Fruit fly (Drosophila melanogaster): ENCODE data around the gene CG9922.

CG9922 gene

DNA sequence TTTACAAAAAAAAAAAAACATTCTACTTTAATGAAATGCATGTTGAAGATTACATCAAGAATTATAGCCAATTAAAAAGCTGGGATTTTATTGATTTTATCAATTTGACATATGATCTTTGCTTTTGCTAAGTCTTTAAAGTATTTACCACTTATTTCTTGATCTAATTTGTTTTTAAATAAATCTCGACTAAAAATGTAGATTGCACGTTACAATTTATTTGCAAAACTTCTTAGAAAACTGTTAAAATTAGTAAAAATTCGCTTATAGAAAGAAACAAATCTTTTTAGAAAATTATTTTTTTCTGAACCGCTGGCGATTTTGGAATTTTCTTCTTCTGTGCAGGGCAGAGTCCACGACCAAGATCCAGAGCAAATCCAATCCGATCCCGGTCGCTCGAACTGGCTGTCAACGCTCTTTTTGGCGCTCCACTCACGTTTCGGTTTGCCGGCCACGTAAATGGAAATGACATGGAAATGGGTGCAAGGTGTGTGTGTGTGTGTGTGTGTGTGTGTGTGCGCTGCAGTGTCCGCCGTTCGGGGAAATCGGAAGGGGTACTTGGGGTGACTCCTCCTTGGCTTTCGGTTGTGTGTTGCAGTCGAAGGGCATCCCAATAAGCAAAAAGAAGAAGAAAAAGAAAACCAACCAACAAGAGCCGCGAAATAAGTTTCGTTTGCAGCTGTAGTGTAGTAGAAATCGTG is 33.9 kb downstream of the CG9922 start (continued):
- peak; percentile 48; the same call in 1 of the 3 replicates for TF ChIP-seq CG17361 (GFP tag; IDR thresholded peaks at IDR 0.05)
- peak; percentile 62 for TF ChIP-seq Asciz (GFP tag; optimal IDR thresholded peaks at IDR 0.05)
- TF ChIP-seq lab (GFP tag; optimal IDR thresholded peaks at IDR 0.05) = peak; percentile 12
- TF ChIP-seq BtbVII (GFP tag; optimal IDR thresholded peaks at IDR 0.05) = peak; percentile 14
- TF ChIP-seq Med (GFP tag) = peak; percentile 6
- peak; percentile 4 for TF ChIP-seq az2 (GFP tag; optimal IDR thresholded peaks at IDR 0.05)
- peak; percentile 27 for TF ChIP-seq CG7556 (GFP tag; optimal IDR thresholded peaks at IDR 0.05)
- peak; percentile 56 for TF ChIP-seq fd96Cb (tag; optimal IDR thresholded peaks at IDR 0.05)
- no peak for TF ChIP-seq CG32767 (GFP tag; IDR thresholded peaks at IDR 0.05)
- no peak for TF ChIP-seq lola (GFP tag; optimal IDR thresholded peaks at IDR 0.05)
- peak; percentile 31; the same call in 1 of the 2 replicates for TF ChIP-seq CG6689 (GFP tag; IDR thresholded peaks at IDR 0.05)
- peak; percentile 37 for TF ChIP-seq cg (GFP tag; optimal IDR thresholded peaks at IDR 0.05)
- TF ChIP-seq gem (tag; optimal IDR thresholded peaks at IDR 0.05) = peak; percentile 56
- peak; percentile 23 for TF ChIP-seq CG8359 (GFP tag; optimal IDR thresholded peaks at IDR 0.05; ENCODE audit: borderline replicate concordance)
- TF ChIP-seq ap (GFP tag; IDR thresholded peaks at IDR 0.05) = 0 out of 2 replicates have a peak, but pooled peaks have one; percentile 17
- no peak for TF ChIP-seq CrebB (tag; optimal IDR thresholded peaks at IDR 0.05)
- peak; percentile 32 for TF ChIP-seq Camta (GFP tag; optimal IDR thresholded peaks at IDR 0.05)
- peak; percentile 28; the same call in 1 of the 2 replicates for TF ChIP-seq ara (GFP tag; IDR thresholded peaks at IDR 0.05)
- no peak for TF ChIP-seq CG13123 (GFP tag; optimal IDR thresholded peaks at IDR 0.05)
- TF ChIP-seq bigmax (GFP tag; optimal IDR thresholded peaks at IDR 0.05) = no peak
- peak; percentile 3 for TF ChIP-seq CG1792 (GFP tag; optimal IDR thresholded peaks at IDR 0.05)
- no peak for TF ChIP-seq pan (optimal IDR thresholded peaks at IDR 0.05)
- peak in 1 of 2 experiments; percentile 38 for TF ChIP-seq pan (GFP tag; optimal IDR thresholded peaks at IDR 0.05 in 1 of 2, IDR thresholded peaks at IDR 0.05 in 1 of 2)
- TF ChIP-seq nmo (GFP tag; optimal IDR thresholded peaks at IDR 0.05) = peak; percentile 11
- peak; percentile 27 for TF ChIP-seq unpg (GFP tag; optimal IDR thresholded peaks at IDR 0.05)
- peak; percentile 92 for TF ChIP-seq sens (GFP tag)
- peak; percentile 8 for TF ChIP-seq bcd (GFP tag; optimal IDR thresholded peaks at IDR 0.05)
- TF ChIP-seq ttk (GFP tag; IDR thresholded peaks at IDR 0.05) = no peak
- peak; percentile 50 for TF ChIP-seq Ptx1 (GFP tag; IDR thresholded peaks at IDR 0.05)
- peak; percentile 48 for TF ChIP-seq Ets65A (GFP tag)
- peak; percentile 8; the same call in 1 of the 2 replicates for TF ChIP-seq CG31441 (GFP tag; IDR thresholded peaks at IDR 0.05)
- TF ChIP-seq ssp (GFP tag; IDR thresholded peaks at IDR 0.05) = no peak
- TF ChIP-seq CG11504 (tag; optimal IDR thresholded peaks at IDR 0.05) = peak; percentile 68
- TF ChIP-seq dmrt99B (tag; optimal IDR thresholded peaks at IDR 0.05) = peak; percentile 59
- no peak for TF ChIP-seq CG15514 (GFP tag; optimal IDR thresholded peaks at IDR 0.05)
- peak; percentile 19 for TF ChIP-seq CG30403 (GFP tag; optimal IDR thresholded peaks at IDR 0.05)
- peak in 1 of 2 experiments; percentile 89 for TF ChIP-seq Dfd (GFP tag; optimal IDR thresholded peaks at IDR 0.05)
- TF ChIP-seq CG5180 (GFP tag; optimal IDR thresholded peaks at IDR 0.05) = peak; percentile 4
- peak; percentile 12 for TF ChIP-seq CG4820 (GFP tag; optimal IDR thresholded peaks at IDR 0.05)
- TF ChIP-seq phol (tag; optimal IDR thresholded peaks at IDR 0.05) = peak; percentile 38
- peak; percentile 16 for TF ChIP-seq CG15269 (tag; optimal IDR thresholded peaks at IDR 0.05)
- TF ChIP-seq Ada2b (GFP tag; IDR thresholded peaks at IDR 0.05) = 0 out of 2 replicates have a peak, but pooled peaks have one; percentile 7
